Worm (Caenorhabditis elegans): ENCODE results near the gene col-74.
A peak's percentile ranks its signal among the peaks of the same experiment; 100 is the strongest.

col-74 gene

ce11 chrII:5831373-5831772 is 1.2 kb downstream of the col-74 start:
- TF ChIP-seq daf-12 (tag; optimal IDR thresholded peaks at IDR 0.05) (no peak), elt-3 (tag; optimal IDR thresholded peaks at IDR 0.05) (no peak), nhr-25 (tag; optimal IDR thresholded peaks at IDR 0.05) (no peak), pqm-1 (tag; optimal IDR thresholded peaks at IDR 0.05) (no peak), jun-1 (tag; optimal IDR thresholded peaks at IDR 0.05) (no peak), nhr-76 (tag; optimal IDR thresholded peaks at IDR 0.05) (no peak)

- no peak for TF ChIP-seq ceh-28 (tag; optimal IDR thresholded peaks at IDR 0.05)
- no peak for TF ChIP-seq jun-1 (tag; optimal IDR thresholded peaks at IDR 0.05)
- TF ChIP-seq sea-2 (GFP tag; optimal IDR thresholded peaks at IDR 0.05), result no peak
- TF ChIP-seq fkh-10 (GFP tag; optimal IDR thresholded peaks at IDR 0.05), result no peak
- TF ChIP-seq nhr-25 (tag; optimal IDR thresholded peaks at IDR 0.05), result no peak
- TF ChIP-seq nhr-23 (tag; optimal IDR thresholded peaks at IDR 0.05), result no peak
- TF ChIP-seq hmg-11 (tag; optimal IDR thresholded peaks at IDR 0.05), result no peak
- no peak for TF ChIP-seq fos-1 (tag; optimal IDR thresholded peaks at IDR 0.05)
- TF ChIP-seq mml-1 (tag; optimal IDR thresholded peaks at IDR 0.05), result no peak
- TF ChIP-seq daf-12 (tag; optimal IDR thresholded peaks at IDR 0.05), result no peak
- no peak for TF ChIP-seq nhr-43 (tag; optimal IDR thresholded peaks at IDR 0.05; ENCODE audit: poor library complexity, severe bottlenecking)
- no peak for TF ChIP-seq ceh-82 (tag; optimal IDR thresholded peaks at IDR 0.05)
- no peak for TF ChIP-seq nhr-76 (tag; optimal IDR thresholded peaks at IDR 0.05)
- TF ChIP-seq egl-27 (tag; optimal IDR thresholded peaks at IDR 0.05), result no peak
- no peak for TF ChIP-seq pqm-1 (tag; optimal IDR thresholded peaks at IDR 0.05)
- TF ChIP-seq ceh-16 (tag; optimal IDR thresholded peaks at IDR 0.05), result no peak
Measured at ce11 chrII:5833136-5833535, 3.0 kb downstream of the col-74 start, which contains the start of gene gtap-1. gtap-1 (minus strand) TSS chrII:5833236.

- TF ChIP-seq mml-1 (tag; optimal IDR thresholded peaks at IDR 0.05), result no peak
- TF ChIP-seq ztf-4 (tag; optimal IDR thresholded peaks at IDR 0.05), result no peak
- TF ChIP-seq nhr-77 (tag; optimal IDR thresholded peaks at IDR 0.05), result no peak
- TF ChIP-seq nhr-12 (tag; optimal IDR thresholded peaks at IDR 0.05), result no peak
- no peak for TF ChIP-seq tbx-2 (tag; optimal IDR thresholded peaks at IDR 0.05)
- TF ChIP-seq eor-1 (tag; optimal IDR thresholded peaks at IDR 0.05), result no peak
- TF ChIP-seq sea-2 (GFP tag; optimal IDR thresholded peaks at IDR 0.05), result no peak
- TF ChIP-seq hmg-11 (tag; optimal IDR thresholded peaks at IDR 0.05), result no peak
- no peak for TF ChIP-seq mdl-1 (tag; optimal IDR thresholded peaks at IDR 0.05)
- no peak for TF ChIP-seq lsy-12 (tag; optimal IDR thresholded peaks at IDR 0.05)
- no peak for TF ChIP-seq ceh-28 (tag; optimal IDR thresholded peaks at IDR 0.05)
- TF ChIP-seq nfya-1 (tag; optimal IDR thresholded peaks at IDR 0.05; ENCODE audit: insufficient read depth), result no peak
Measured at ce11 chrII:5835146-5835545, 5.0 kb downstream of the col-74 start.

DNA sequence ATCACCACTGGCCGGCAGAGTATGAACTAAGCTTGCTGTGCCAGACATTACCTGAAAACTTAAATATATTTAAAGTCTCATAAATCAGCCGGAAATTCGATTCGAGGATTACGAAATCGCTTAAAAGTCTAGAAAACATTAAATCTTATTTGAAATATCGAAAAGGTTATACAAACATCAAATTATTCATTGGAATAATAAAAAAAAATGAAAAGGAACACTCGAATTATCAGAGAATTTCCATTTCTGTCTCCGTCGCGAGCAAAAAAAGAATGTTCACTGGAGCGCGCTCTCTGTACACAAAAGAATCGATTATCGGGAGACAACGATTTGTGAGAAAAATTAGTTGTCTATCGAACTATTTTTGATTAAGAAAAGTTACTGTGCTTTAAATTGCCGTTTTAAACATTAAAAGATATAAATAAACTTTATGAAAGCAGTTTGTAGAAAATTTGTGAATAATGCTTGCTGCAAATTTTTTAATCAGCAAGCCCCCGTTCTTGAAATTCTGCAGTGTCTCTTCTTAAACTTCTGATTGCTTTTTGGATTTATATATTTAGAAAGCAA is 6.1 kb downstream of the col-74 start, which contains the start of gene fzo-1:
Gene fzo-1 (minus strand): TSS at position 51 of the 567 bp plus-strand sequence.
- TF ChIP-seq elt-2 (tag; optimal IDR thresholded peaks at IDR 0.05) (peak; percentile 47), ceh-82 (tag; optimal IDR thresholded peaks at IDR 0.05) (no peak), nhr-28 (tag; optimal IDR thresholded peaks at IDR 0.05) (no peak), snpc-4 (tag; optimal IDR thresholded peaks at IDR 0.05) (peak; percentile 29), nfya-1 (tag; optimal IDR thresholded peaks at IDR 0.05; ENCODE audit: insufficient read depth) (peak; percentile 60), nhr-237 (tag; optimal IDR thresholded peaks at IDR 0.05) (no peak), nhr-11 (tag; optimal IDR thresholded peaks at IDR 0.05) (no peak), lin-15B (tag; optimal IDR thresholded peaks at IDR 0.05) (peak; percentile 52), fkh-10 (GFP tag; optimal IDR thresholded peaks at IDR 0.05) (peak; percentile 22), jun-1 (tag; optimal IDR thresholded peaks at IDR 0.05) (no peak), mdl-1 (tag; optimal IDR thresholded peaks at IDR 0.05) (no peak), pha-4 (tag; optimal IDR thresholded peaks at IDR 0.05) (peak; percentile 72), unc-62 (GFP tag; optimal IDR thresholded peaks at IDR 0.05) (no peak)

DNA sequence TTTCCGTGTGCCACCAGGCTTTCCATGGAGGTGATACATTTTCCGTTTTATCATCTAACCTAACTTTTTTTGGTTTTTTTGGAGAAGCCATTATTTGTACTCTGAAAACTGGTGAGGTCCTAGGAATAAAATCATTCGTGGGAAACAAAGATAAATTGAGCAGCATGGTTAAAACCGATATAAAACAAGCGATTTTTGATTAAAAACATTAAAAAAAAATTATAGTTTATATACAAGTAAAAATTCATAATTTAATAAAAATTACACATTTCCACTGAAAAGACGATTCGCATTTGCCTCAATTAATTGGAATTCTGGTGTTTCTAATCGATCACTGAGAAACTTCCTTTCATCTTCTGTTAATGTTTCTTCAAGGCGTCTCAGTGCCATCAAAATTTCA is 8.3 kb downstream of the col-74 start, which contains the start of gene ZK1248.15:
Gene ZK1248.15 (minus strand): TSS at position 101 of the 400 bp plus-strand sequence.
- no peak for TF ChIP-seq lin-39 (tag; optimal IDR thresholded peaks at IDR 0.05)
- no peak for TF ChIP-seq daf-12 (tag; optimal IDR thresholded peaks at IDR 0.05)
- no peak for TF ChIP-seq nhr-77 (tag; optimal IDR thresholded peaks at IDR 0.05)
- TF ChIP-seq R02D3.7 (tag; optimal IDR thresholded peaks at IDR 0.05), result no peak
